Fruit fly (Drosophila melanogaster): Measurements from ENCODE around the gene mgl.

mgl gene

DNA sequence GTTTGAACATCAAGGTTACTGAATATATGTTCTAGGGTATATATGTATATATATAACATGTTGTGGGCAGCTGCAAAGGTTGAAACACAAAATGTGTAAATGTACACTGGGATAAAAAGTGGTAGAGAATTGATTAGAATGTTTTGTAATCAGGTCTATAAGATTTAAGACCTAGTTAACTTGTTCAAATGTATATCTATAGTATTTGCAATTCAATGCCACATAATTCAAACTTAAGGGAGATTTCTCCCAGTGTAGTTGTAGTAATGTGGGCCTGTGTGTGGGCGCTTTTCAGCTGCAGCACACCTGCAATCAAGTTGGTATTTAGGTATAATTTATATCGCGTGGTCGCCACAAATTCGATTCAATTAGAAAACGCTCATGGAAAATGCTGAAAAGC, 150.7 kb downstream of the mgl start (continued):
- TF ChIP-seq PHDP (tag; optimal IDR thresholded peaks at IDR 0.05) = peak; percentile 62
- peak; percentile 63 for TF ChIP-seq Xbp1 (GFP tag; optimal IDR thresholded peaks at IDR 0.05)
- no peak for TF ChIP-seq CG8478 (optimal IDR thresholded peaks at IDR 0.05)
- no peak for TF ChIP-seq NC2α (GFP tag; optimal IDR thresholded peaks at IDR 0.05)
- peak; percentile 59; the same call in 1 of the 2 replicates for TF ChIP-seq CG14014 (GFP tag; IDR thresholded peaks at IDR 0.05)
- TF ChIP-seq CG10267 (tag; optimal IDR thresholded peaks at IDR 0.05) = peak; percentile 41
- TF ChIP-seq rib (GFP tag; IDR thresholded peaks at IDR 0.05) = no peak
- TF ChIP-seq CG31224 (GFP tag; IDR thresholded peaks at IDR 0.05) = no peak
- TF ChIP-seq Mrtf (GFP tag; IDR thresholded peaks at IDR 0.05) = no peak
- TF ChIP-seq aop (GFP tag; IDR thresholded peaks at IDR 0.05) = no peak
- peak; percentile 82 for TF ChIP-seq CG1603 (tag; optimal IDR thresholded peaks at IDR 0.05)
- TF ChIP-seq odd (GFP tag; optimal IDR thresholded peaks at IDR 0.05) = peak; percentile 32
- TF ChIP-seq nerfin-2 (GFP tag; IDR thresholded peaks at IDR 0.05; ENCODE audit: partially characterized antibody) = no peak
- TF ChIP-seq CG12659 (GFP tag; optimal IDR thresholded peaks at IDR 0.05) = peak; percentile 28
- peak; percentile 55 for TF ChIP-seq Ptx1 (GFP tag; IDR thresholded peaks at IDR 0.05)
- TF ChIP-seq grau (tag; optimal IDR thresholded peaks at IDR 0.05) = peak; percentile 60
- TF ChIP-seq cwo (GFP tag; optimal IDR thresholded peaks at IDR 0.05) = peak; percentile 43
- TF ChIP-seq gce (GFP tag; IDR thresholded peaks at IDR 0.05) = no peak
- peak; percentile 20 for TF ChIP-seq CG6254 (GFP tag; optimal IDR thresholded peaks at IDR 0.05)
- TF ChIP-seq dpn (GFP tag; optimal IDR thresholded peaks at IDR 0.05) = peak; percentile 52 to 57
- no peak for TF ChIP-seq CG16813 (GFP tag; IDR thresholded peaks at IDR 0.05; ENCODE audit: partially characterized antibody)
- no peak for TF ChIP-seq Nf-YC (tag; optimal IDR thresholded peaks at IDR 0.05)
- 0 out of 2 replicates have a peak, but pooled peaks have one; percentile 31 for TF ChIP-seq dimm (GFP tag; IDR thresholded peaks at IDR 0.05)
- no peak for TF ChIP-seq CG3838 (GFP tag; optimal IDR thresholded peaks at IDR 0.05)
- peak; percentile 33 for TF ChIP-seq trem (tag; optimal IDR thresholded peaks at IDR 0.05)
- no peak for TF ChIP-seq tna (GFP tag; IDR thresholded peaks at IDR 0.05; ENCODE audit: partially characterized antibody)
- no peak for TF ChIP-seq BtbVII (GFP tag; optimal IDR thresholded peaks at IDR 0.05)
- peak; percentile 57 for TF ChIP-seq ind (GFP tag; optimal IDR thresholded peaks at IDR 0.05)
- peak; percentile 89 for TF ChIP-seq Med (GFP tag)
- no peak for TF ChIP-seq dm (GFP tag; optimal IDR thresholded peaks at IDR 0.05)
- peak; percentile 52 for TF ChIP-seq CoRest (tag; optimal IDR thresholded peaks at IDR 0.05)
- peak; percentile 28; the same call in 1 of the 2 replicates for TF ChIP-seq CG10321 (GFP tag; IDR thresholded peaks at IDR 0.05)
- no peak for TF ChIP-seq hkb (optimal IDR thresholded peaks at IDR 0.05)
- TF ChIP-seq hkb (GFP tag; IDR thresholded peaks at IDR 0.05) = peak; percentile 66
- no peak for TF ChIP-seq cas (GFP tag; IDR thresholded peaks at IDR 0.05)
- TF ChIP-seq CG13424 (tag; optimal IDR thresholded peaks at IDR 0.05) = peak; percentile 59
- no peak for TF ChIP-seq pros (GFP tag; optimal IDR thresholded peaks at IDR 0.05)
- TF ChIP-seq sr (GFP tag; IDR thresholded peaks at IDR 0.05) = 0 out of 3 replicates have a peak, but pooled peaks have one; percentile 55
- TF ChIP-seq CG16779 (GFP tag; IDR thresholded peaks at IDR 0.05) = no peak
- peak; percentile 52; the same call in 1 of the 3 replicates for TF ChIP-seq zfh1 (GFP tag; IDR thresholded peaks at IDR 0.05)
- TF ChIP-seq Chrac-16 (GFP tag; optimal IDR thresholded peaks at IDR 0.05) = peak; percentile 48
- TF ChIP-seq nmo (GFP tag; optimal IDR thresholded peaks at IDR 0.05) = peak; percentile 66
- TF ChIP-seq Gsc (GFP tag; IDR thresholded peaks at IDR 0.05) = no peak
- peak; percentile 56 for TF ChIP-seq CG17385 (GFP tag; optimal IDR thresholded peaks at IDR 0.05)
- peak; percentile 17 for TF ChIP-seq CG4617 (GFP tag; optimal IDR thresholded peaks at IDR 0.05; ENCODE audit: borderline replicate concordance)
- no peak for TF ChIP-seq cad (GFP tag; optimal IDR thresholded peaks at IDR 0.05)
- TF ChIP-seq Pdp1 (GFP tag; optimal IDR thresholded peaks at IDR 0.05) = peak; percentile 41 to 45
- peak; percentile 58 for TF ChIP-seq Fer3 (tag; optimal IDR thresholded peaks at IDR 0.05)
- TF ChIP-seq CrebB (tag; optimal IDR thresholded peaks at IDR 0.05) = no peak
- TF ChIP-seq org-1 (GFP tag; optimal IDR thresholded peaks at IDR 0.05) = peak; percentile 27
- no peak for TF ChIP-seq Sry-δ (GFP tag; optimal IDR thresholded peaks at IDR 0.05)
- no peak for TF ChIP-seq CG3726 (GFP tag; IDR thresholded peaks at IDR 0.05)

Data from whole organism, embryonic.